Fruit fly (Drosophila melanogaster) whole organism, embryonic: ENCODE data around the gene Acat1.

Source experiments
- ATbp ChIP-seq: fragments of 200-800 bp; sonication (Bioruptor generic); optimal IDR thresholded peaks from 2 replicates; lab custom pipeline; 2017; ENCODE audit warnings: missing biosample characterization, mild to moderate bottlenecking, missing genetic modification characterization, missing genetic modification reagents
- Ada2b ChIP-seq: fragments of 200-800 bp; sonication (Bioruptor generic); IDR thresholded peaks from 2 replicates; pipeline ENCODE4 v1.3.6; 2022; ENCODE audit warnings: missing biosample characterization, missing genetic modification characterization
- Bdp1 ChIP-seq: fragments of 200-800 bp; sonication (Bioruptor generic); optimal IDR thresholded peaks from 3 replicates; lab custom pipeline; 2016; ENCODE audit warnings: missing biosample characterization, missing genetic modification characterization
- CG10147 ChIP-seq: fragments of 200-800 bp; sonication (Bioruptor generic); optimal IDR thresholded peaks from 2 replicates; lab custom pipeline; 2019; ENCODE audit warnings: missing biosample characterization, mild to moderate bottlenecking, missing genetic modification characterization, moderate library complexity
- CG11560 ChIP-seq: fragments of 200-800 bp; sonication (Bioruptor generic); IDR thresholded peaks from 3 replicates; pipeline ENCODE4 v1.3.6; 2022; ENCODE audit warnings: missing biosample characterization, missing genetic modification characterization
- CG12155 ChIP-seq: fragments of 200-800 bp; sonication (Bioruptor generic); optimal IDR thresholded peaks from 3 replicates; lab custom pipeline; 2016; ENCODE audit warnings: missing biosample characterization, missing genetic modification characterization
- CG14860 ChIP-seq: fragments of 200-800 bp; sonication (Bioruptor generic); IDR thresholded peaks from 3 replicates; pipeline ENCODE4 v1.3.6; 2022; ENCODE audit warnings: missing biosample characterization, missing genetic modification characterization; ENCODE audit not compliant: partially characterized antibody
- CG15269 ChIP-seq: fragments of 200-800 bp; sonication (Bioruptor generic); optimal IDR thresholded peaks from 2 replicates; lab custom pipeline; 2018; ENCODE audit warnings: missing biosample characterization, mild to moderate bottlenecking, missing genetic modification characterization, moderate library complexity
- CG1529 ChIP-seq: fragments of 200-800 bp; sonication (Bioruptor generic); optimal IDR thresholded peaks from 3 replicates; lab custom pipeline; 2018; ENCODE audit warnings: missing biosample characterization, missing genetic modification characterization
- CG17359 ChIP-seq: fragments of 200-800 bp; sonication (Bioruptor generic); optimal IDR thresholded peaks from 3 replicates; lab custom pipeline; 2018; ENCODE audit warnings: missing biosample characterization, mild to moderate bottlenecking, missing genetic modification characterization, moderate library complexity
- CG17568 ChIP-seq: fragments of 200-800 bp; sonication (Bioruptor generic); optimal IDR thresholded peaks from 2 replicates; lab custom pipeline; 2018; ENCODE audit warnings: missing biosample characterization, mild to moderate bottlenecking, missing genetic modification characterization, moderate library complexity
- CG3407 ChIP-seq: fragments of 200-800 bp; sonication (Bioruptor generic); optimal IDR thresholded peaks from 2 replicates; lab custom pipeline; 2018; ENCODE audit warnings: missing biosample characterization, mild to moderate bottlenecking, missing genetic modification characterization
- CG34422 ChIP-seq: fragments of 200-800 bp; sonication (Bioruptor generic); IDR thresholded peaks from 3 replicates; pipeline ENCODE4 v1.3.6; 2022; ENCODE audit warnings: missing biosample characterization, missing genetic modification characterization
- CG4404 ChIP-seq: fragments of 200-800 bp; sonication (Bioruptor generic); IDR thresholded peaks from 2 replicates; pipeline ENCODE4 v1.3.6; 2022; ENCODE audit warnings: missing biosample characterization, missing genetic modification characterization
- CG4820 ChIP-seq: fragments of 200-800 bp; sonication (Bioruptor generic); optimal IDR thresholded peaks from 3 replicates; lab custom pipeline; 2016; ENCODE audit warnings: missing biosample characterization, missing genetic modification characterization
- CG6254 ChIP-seq: fragments of 200-800 bp; sonication (Bioruptor generic); optimal IDR thresholded peaks from 3 replicates; lab custom pipeline; 2017; ENCODE audit warnings: mild to moderate bottlenecking, missing biosample characterization, missing genetic modification reagents, missing genetic modification characterization
- CG6654 ChIP-seq: fragments of 200-800 bp; sonication (Bioruptor generic); optimal IDR thresholded peaks from 2 replicates; lab custom pipeline; 2017; ENCODE audit warnings: missing biosample characterization, mild to moderate bottlenecking, missing genetic modification characterization
- CG8388 ChIP-seq: fragments of 200-800 bp; sonication (Bioruptor generic); optimal IDR thresholded peaks from 2 replicates; lab custom pipeline; 2019; ENCODE audit warnings: missing biosample characterization, mild to moderate bottlenecking, missing genetic modification characterization, moderate library complexity
- CG8924 ChIP-seq: fragments of 200-800 bp; optimal IDR thresholded peaks from 3 replicates; lab custom pipeline; 2019; ENCODE audit warnings: missing biosample characterization, mild to moderate bottlenecking, missing genetic modification characterization, moderate library complexity
- CG9876 ChIP-seq: fragments of 200-800 bp; sonication (Bioruptor generic); optimal IDR thresholded peaks from 2 replicates; lab custom pipeline; 2016; ENCODE audit warnings: missing biosample characterization, missing genetic modification characterization
- CHES-1-like ChIP-seq: fragments of 200-800 bp; sonication (Bioruptor generic); optimal IDR thresholded peaks from 2 replicates; lab custom pipeline; 2016; ENCODE audit warnings: missing biosample characterization, missing genetic modification characterization
- Dbx ChIP-seq: fragments of 200-800 bp; sonication (Bioruptor generic); IDR thresholded peaks from 3 replicates; pipeline ENCODE4 v1.3.6; 2022; ENCODE audit warnings: missing biosample characterization, missing genetic modification characterization
- Doc2 ChIP-seq: fragments of 200-800 bp; sonication (Bioruptor generic); IDR thresholded peaks from 2 replicates; pipeline ENCODE4 v1.3.6; 2022; ENCODE audit warnings: missing biosample characterization, missing genetic modification characterization
- Fer3 ChIP-seq: fragments of 200-800 bp; sonication (Bioruptor generic); optimal IDR thresholded peaks from 2 replicates; lab custom pipeline; 2018; ENCODE audit warnings: missing biosample characterization, mild to moderate bottlenecking, missing genetic modification characterization, moderate library complexity
- Kr ChIP-seq: fragments of 200-800 bp; sonication (Bioruptor generic); optimal IDR thresholded peaks from 2 replicates; lab custom pipeline; 2017; ENCODE audit warnings: missing biosample characterization, mild to moderate bottlenecking, missing genetic modification characterization
- Nf-YA ChIP-seq: fragments of 200-800 bp; sonication (Bioruptor generic); IDR thresholded peaks from 2 replicates; pipeline ENCODE4 v1.3.6; 2022; ENCODE audit warnings: missing biosample characterization, missing genetic modification characterization
- aop ChIP-seq: fragments of 200-800 bp; sonication (Bioruptor generic); IDR thresholded peaks from 2 replicates; pipeline ENCODE4 v1.3.6; 2022; ENCODE audit warnings: missing biosample characterization, missing genetic modification characterization
- ap ChIP-seq: fragments of 200-800 bp; sonication (Bioruptor generic); IDR thresholded peaks from 2 replicates; pipeline ENCODE4 v1.3.6; 2022; ENCODE audit warnings: missing biosample characterization, missing genetic modification characterization
- bcd ChIP-seq: fragments of 200-800 bp; sonication (Bioruptor generic); optimal IDR thresholded peaks from 2 replicates; lab custom pipeline; 2017; ENCODE audit warnings: missing biosample characterization, mild to moderate bottlenecking, missing genetic modification characterization
- cg ChIP-seq: fragments of 200-800 bp; sonication (Bioruptor generic); optimal IDR thresholded peaks from 3 replicates; lab custom pipeline; 2019; ENCODE audit warnings: missing biosample characterization, mild to moderate bottlenecking, missing genetic modification characterization, moderate library complexity
- crc ChIP-seq: fragments of 200-800 bp; sonication (Bioruptor generic); optimal IDR thresholded peaks from 2 replicates; lab custom pipeline; 2016; ENCODE audit warnings: missing biosample characterization, missing genetic modification characterization
- danr ChIP-seq: fragments of 200-800 bp; sonication (Bioruptor generic); IDR thresholded peaks from 2 replicates; pipeline ENCODE4 v1.3.6; 2022; ENCODE audit warnings: missing biosample characterization, missing genetic modification characterization
- dysf ChIP-seq: fragments of 200-800 bp; sonication (Bioruptor generic); IDR thresholded peaks from 3 replicates; pipeline ENCODE4 v1.3.6; 2022; ENCODE audit warnings: missing biosample characterization, missing genetic modification characterization
- fd64A ChIP-seq: fragments of 200-800 bp; sonication (Bioruptor generic); optimal IDR thresholded peaks from 3 replicates; lab custom pipeline; 2018; ENCODE audit warnings: missing biosample characterization, mild to moderate bottlenecking, missing genetic modification characterization
- fu2 ChIP-seq: fragments of 200-800 bp; sonication (Bioruptor generic); optimal IDR thresholded peaks from 2 replicates; lab custom pipeline; 2016; ENCODE audit warnings: missing biosample characterization, missing genetic modification characterization
- gsb-n ChIP-seq: fragments of 200-800 bp; sonication (Bioruptor generic); optimal IDR thresholded peaks from 3 replicates; lab custom pipeline; 2018; ENCODE audit warnings: missing biosample characterization, mild to moderate bottlenecking, missing genetic modification characterization
- nerfin-1 ChIP-seq: fragments of 200-800 bp; sonication (Bioruptor generic); optimal IDR thresholded peaks from 3 replicates; lab custom pipeline; 2019; ENCODE audit warnings: missing biosample characterization, mild to moderate bottlenecking, missing genetic modification characterization, moderate library complexity
- otp ChIP-seq: fragments of 200-800 bp; sonication (Bioruptor generic); IDR thresholded peaks from 3 replicates; pipeline ENCODE4, ENCODE4 v1.3.6; 2022; ENCODE audit warnings: missing biosample characterization, missing genetic modification characterization
- pnt ChIP-seq: fragments of 200-800 bp; sonication (Bioruptor generic); optimal IDR thresholded peaks from 3 replicates; lab custom pipeline; 2016; ENCODE audit warnings: missing biosample characterization, missing genetic modification characterization
- prd ChIP-seq, 3 experiments: fragments of >200 bp in 2 of 3; fragments of 200-800 bp in 1 of 3; sonication (Bioruptor generic) in 1 of 3; optimal IDR thresholded peaks in 2 of 3; IDR thresholded peaks in 1 of 3; 2 replicates in 2 of 3; 3 replicates in 1 of 3; pipeline versions ENCODE4 v1.3.6 to Lab custom; 2017 to 2022; ENCODE audit warnings: missing biosample characterization in 1 of 3, missing genetic modification characterization in 1 of 3
- ranshi ChIP-seq: fragments of 200-800 bp; sonication (Bioruptor generic); IDR thresholded peaks from 2 replicates; pipeline ENCODE4 v1.3.6; 2022; ENCODE audit warnings: missing biosample characterization, missing genetic modification characterization
- sug ChIP-seq: fragments of 200-800 bp; optimal IDR thresholded peaks from 2 replicates; lab custom pipeline; 2019; ENCODE audit warnings: missing biosample characterization, mild to moderate bottlenecking, missing genetic modification characterization, moderate library complexity
- tin ChIP-seq: fragments of 200-800 bp; sonication (Bioruptor generic); optimal IDR thresholded peaks from 3 replicates; lab custom pipeline; 2016; ENCODE audit warnings: missing biosample characterization, missing genetic modification characterization
- tx ChIP-seq: fragments of 200-800 bp; sonication (Bioruptor generic); optimal IDR thresholded peaks from 2 replicates; lab custom pipeline; 2016; ENCODE audit warnings: missing biosample characterization, missing genetic modification characterization
- usp ChIP-seq: fragments of >200 bp; optimal IDR thresholded peaks from 2 replicates; lab custom pipeline; 2017; ENCODE audit warnings: missing biosample characterization, missing genetic modification characterization
- vfl ChIP-seq: fragments of 200-800 bp; sonication (Bioruptor generic); optimal IDR thresholded peaks from 2 replicates; lab custom pipeline; 2016; ENCODE audit warnings: missing biosample characterization, missing genetic modification characterization
- z ChIP-seq: fragments of 200-800 bp; sonication (Bioruptor generic); IDR thresholded peaks from 3 replicates; pipeline ENCODE4 v1.3.6; 2022; ENCODE audit warnings: missing biosample characterization, missing genetic modification characterization
- zfh1 ChIP-seq: fragments of 200-800 bp; sonication (Bioruptor generic); IDR thresholded peaks from 3 replicates; pipeline ENCODE4 v1.3.6; 2022; ENCODE audit warnings: missing biosample characterization, missing genetic modification characterization

Acat1 gene

DNA sequence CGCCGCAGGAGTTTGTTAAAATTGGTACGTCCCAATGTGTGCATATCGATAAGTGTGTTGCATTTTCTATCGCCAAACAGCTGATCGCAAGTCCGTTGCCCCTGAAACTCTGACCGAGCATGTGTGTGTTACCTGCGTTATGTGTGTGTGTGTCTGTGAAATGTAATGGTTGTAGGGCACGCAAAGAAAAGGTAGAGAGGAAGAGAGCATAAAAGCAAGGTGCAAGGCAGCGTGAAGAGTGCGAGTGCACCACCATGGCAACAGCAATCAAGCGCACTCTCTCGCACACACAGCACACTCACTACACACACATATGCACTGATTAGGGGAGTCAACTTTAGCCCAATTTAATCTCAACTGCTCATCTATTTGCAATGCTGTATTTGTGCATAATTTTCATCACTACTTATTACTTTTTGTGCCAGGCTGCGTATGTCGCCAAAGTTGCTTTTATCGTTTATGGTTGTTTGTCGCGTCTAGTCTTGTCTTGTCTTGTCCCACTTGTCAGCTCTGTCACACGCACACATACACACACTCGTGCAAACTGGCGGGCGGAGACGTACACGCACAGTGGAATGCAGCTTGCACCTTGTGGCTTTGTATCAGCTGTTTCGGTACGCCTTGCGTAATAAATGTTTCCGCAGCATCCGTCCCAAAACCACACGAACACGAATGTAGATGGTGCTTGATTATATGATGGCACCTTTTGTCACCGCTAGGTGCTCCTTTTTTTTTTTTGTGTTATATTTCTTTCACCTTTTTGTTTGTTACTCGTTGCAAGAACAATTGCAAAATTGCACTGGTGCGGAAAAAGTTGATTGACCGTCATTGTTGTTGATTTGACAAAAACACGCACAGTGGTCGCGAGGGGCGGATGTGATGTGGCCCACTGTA is 49.2 kb upstream of the Acat1 start (continued):
- TF ChIP-seq pnt (GFP tag; lab: Kevin White, UChicago) = peak; percentile 86
- TF ChIP-seq z = no peak
- TF ChIP-seq vfl (GFP tag; lab: Kevin White, UChicago) = peak; percentile 44
- peak; percentile 77 for TF ChIP-seq CG17359
- TF ChIP-seq gsb-n (tag; lab: Kevin White, UChicago) = peak; percentile 79
- TF ChIP-seq CG6254 = peak; percentile 77
- no peak for TF ChIP-seq Dbx (GFP tag; lab: Robert Waterston, UW)
- TF ChIP-seq crc (GFP tag; lab: Kevin White, UChicago) = peak; percentile 57
- peak; percentile 47; the same call in 1 of the 2 replicates for TF ChIP-seq ap (GFP tag; lab: Robert Waterston, UW)
- TF ChIP-seq Kr (GFP tag; lab: Kevin White, UChicago) = no peak
- TF ChIP-seq CG4404 (GFP tag; lab: Robert Waterston, UW) = peak; percentile 73; the same call in 1 of the 2 replicates
- TF ChIP-seq CG14860 (GFP tag; lab: Robert Waterston, UW) = no peak
- peak; percentile 41; the same call in 1 of the 2 replicates for TF ChIP-seq Ada2b (GFP tag; lab: Robert Waterston, UW)
- TF ChIP-seq danr (GFP tag; lab: Robert Waterston, UW) = peak; percentile 61; the same call in 1 of the 2 replicates
- no peak for TF ChIP-seq usp (GFP tag; lab: Kevin White, UChicago)
- TF ChIP-seq CG17568 (GFP tag; lab: Kevin White, UChicago) = peak; percentile 55
- peak; percentile 61 for TF ChIP-seq Bdp1
- TF ChIP-seq zfh1 (GFP tag; lab: Robert Waterston, UW) = peak; percentile 71
- peak; percentile 76 for TF ChIP-seq tx
- peak; percentile 68; the same call in 2 of the 3 replicates for TF ChIP-seq otp (GFP tag; lab: Robert Waterston, UW)
- peak; percentile 58 for TF ChIP-seq CG9876
- TF ChIP-seq CG10147 (GFP tag; lab: Kevin White, UChicago) = peak; percentile 46
- TF ChIP-seq CG34422 (GFP tag; lab: Robert Waterston, UW) = peak; percentile 58; the same call in 2 of the 3 replicates
- peak; percentile 40 for TF ChIP-seq fu2 (GFP tag; lab: Kevin White, UChicago)
- peak; percentile 76 for TF ChIP-seq CG15269
- peak; percentile 20; the same call in 1 of the 2 replicates for TF ChIP-seq Nf-YA
- TF ChIP-seq bcd (GFP tag; lab: Kevin White, UChicago) = peak; percentile 87
- TF ChIP-seq nerfin-1 (tag; lab: Kevin White, UChicago) = peak; percentile 86
- no peak for TF ChIP-seq prd (optimal IDR thresholded peaks at IDR 0.05; lab: Kevin White, UChicago)
- no peak; the same call in none of the 3 replicates for TF ChIP-seq prd (GFP tag; IDR thresholded peaks at IDR 0.05; lab: Robert Waterston, UW)
- TF ChIP-seq fd64A = peak; percentile 38
- TF ChIP-seq CG1529 (GFP tag; lab: Kevin White, UChicago) = peak; percentile 85
- TF ChIP-seq CG8388 = peak; percentile 82
- no peak for TF ChIP-seq Doc2 (GFP tag; lab: Robert Waterston, UW)
- TF ChIP-seq CG4820 (GFP tag; lab: Kevin White, UChicago) = peak; percentile 73
- peak; percentile 36 for TF ChIP-seq Fer3 (tag; lab: Kevin White, UChicago)
- TF ChIP-seq CHES-1-like (GFP tag; lab: Kevin White, UChicago) = peak; percentile 77
- peak; percentile 77 for TF ChIP-seq CG8924 (tag; lab: Kevin White, UChicago)
- TF ChIP-seq sug (tag; lab: Kevin White, UChicago) = peak; percentile 42
- TF ChIP-seq CG11560 = peak; percentile 42; the same call in 2 of the 3 replicates
- peak; percentile 58 for TF ChIP-seq CG12155
- peak; percentile 67 for TF ChIP-seq CG6654 (GFP tag; lab: Kevin White, UChicago)
- TF ChIP-seq CG3407 (GFP tag; lab: Kevin White, UChicago) = peak; percentile 76
- no peak; the same call in 1 of the 2 replicates for TF ChIP-seq ranshi (GFP tag; lab: Robert Waterston, UW)
- peak; percentile 95 for TF ChIP-seq cg (GFP tag; lab: Kevin White, UChicago)
- peak; percentile 75; the same call in 2 of the 3 replicates for TF ChIP-seq dysf (GFP tag; lab: Robert Waterston, UW)
- peak; percentile 82 for TF ChIP-seq tin (GFP tag; lab: Kevin White, UChicago)
- TF ChIP-seq aop = no peak
- TF ChIP-seq ATbp (GFP tag; lab: Kevin White, UChicago) = peak; percentile 88
